Worm (Caenorhabditis elegans): Measurements from ENCODE around the gene srz-61.

- no peak for TF ChIP-seq scrt-1 (GFP tag; IDR thresholded peaks at IDR 0.05)
- no peak for TF ChIP-seq ceh-36 (tag; optimal IDR thresholded peaks at IDR 0.05)
- TF ChIP-seq tra-4 (tag; optimal IDR thresholded peaks at IDR 0.05): no peak
- TF ChIP-seq hnd-1 (tag; optimal IDR thresholded peaks at IDR 0.05): no peak
Measured at ce11 chrIV:16298851-16299250, 22.1 kb upstream of the srz-61 start, which contains the start of gene srz-72.

All from whole organism, early embryonic.